Fruit fly (Drosophila melanogaster) whole organism, embryonic: ENCODE data around the gene CG12560.

Experiments
- Abd-B ChIP-seq: fragments of 200-800 bp; sonication (Bioruptor generic); optimal IDR thresholded peaks from 2 replicates; lab custom pipeline; 2018; ENCODE audit warnings: missing biosample characterization, mild to moderate bottlenecking, missing genetic modification characterization, moderate library complexity
- Adf1 ChIP-seq: fragments of 200-800 bp; sonication (Bioruptor generic); IDR thresholded peaks from 2 replicates; pipeline ENCODE4 v1.3.6; 2022; ENCODE audit warnings: missing biosample characterization, missing genetic modification characterization
- Atf6 ChIP-seq: fragments of 200-800 bp; sonication (Bioruptor generic); IDR thresholded peaks from 2 replicates; pipeline ENCODE4 v1.3.6; 2022; ENCODE audit warnings: missing biosample characterization, missing genetic modification characterization
- CG10366 ChIP-seq: fragments of 200-800 bp; sonication (Bioruptor generic); IDR thresholded peaks from 2 replicates; pipeline ENCODE4 v1.3.6; 2022; ENCODE audit warnings: missing biosample characterization, missing genetic modification characterization
- CG10543 ChIP-seq: fragments of 200-800 bp; sonication (Bioruptor generic); optimal IDR thresholded peaks from 3 replicates; lab custom pipeline; 2017; ENCODE audit warnings: missing biosample characterization, mild to moderate bottlenecking, missing genetic modification characterization, moderate library complexity
- CG11093 ChIP-seq: fragments of 200-800 bp; sonication (Bioruptor generic); IDR thresholded peaks from 3 replicates; pipeline ENCODE4 v1.3.6; 2022; ENCODE audit warnings: missing biosample characterization, missing genetic modification characterization
- CG11504 ChIP-seq: fragments of 200-800 bp; sonication (Bioruptor generic); optimal IDR thresholded peaks from 3 replicates; lab custom pipeline; 2019; ENCODE audit warnings: missing biosample characterization, mild to moderate bottlenecking, missing genetic modification characterization, moderate library complexity
- CG12219 ChIP-seq: fragments of 200-800 bp; sonication (Bioruptor generic); optimal IDR thresholded peaks from 3 replicates; lab custom pipeline; 2018; ENCODE audit warnings: missing biosample characterization, mild to moderate bottlenecking, missing genetic modification characterization
- CG14050 ChIP-seq: fragments of 200-800 bp; sonication (Bioruptor generic); IDR thresholded peaks from 3 replicates; pipeline ENCODE4 v1.3.6; 2022; ENCODE audit warnings: missing biosample characterization, missing genetic modification characterization
- CG15269 ChIP-seq: fragments of 200-800 bp; sonication (Bioruptor generic); optimal IDR thresholded peaks from 2 replicates; lab custom pipeline; 2018; ENCODE audit warnings: missing biosample characterization, mild to moderate bottlenecking, missing genetic modification characterization, moderate library complexity
- CG15514 ChIP-seq: fragments of 200-800 bp; sonication (Bioruptor generic); optimal IDR thresholded peaks from 3 replicates; lab custom pipeline; 2017; ENCODE audit warnings: missing biosample characterization, missing genetic modification characterization, mild to moderate bottlenecking, moderate library complexity, missing genetic modification reagents
- CG1647 ChIP-seq: fragments of 200-800 bp; sonication (Bioruptor generic); optimal IDR thresholded peaks from 3 replicates; lab custom pipeline; 2016; ENCODE audit warnings: missing biosample characterization, missing genetic modification characterization
- CG17385 ChIP-seq: fragments of 200-800 bp; sonication (Bioruptor generic); optimal IDR thresholded peaks from 3 replicates; lab custom pipeline; 2018; ENCODE audit warnings: missing biosample characterization, mild to moderate bottlenecking, missing genetic modification characterization
- CG18262 ChIP-seq: fragments of 200-800 bp; optimal IDR thresholded peaks from 3 replicates; lab custom pipeline; 2019; ENCODE audit warnings: missing biosample characterization, mild to moderate bottlenecking, missing genetic modification characterization, moderate library complexity
- CG18476 ChIP-seq: fragments of 200-800 bp; sonication (Bioruptor generic); optimal IDR thresholded peaks from 2 replicates; lab custom pipeline; 2016; ENCODE audit warnings: missing biosample characterization, mild to moderate bottlenecking, missing genetic modification characterization
- CG2199 ChIP-seq: fragments of 200-800 bp; sonication (Bioruptor generic); IDR thresholded peaks from 3 replicates; pipeline ENCODE4 v1.3.6; 2022; ENCODE audit warnings: missing biosample characterization, missing genetic modification characterization
- CG2202 ChIP-seq: fragments of 200-800 bp; sonication (Bioruptor generic); optimal IDR thresholded peaks from 2 replicates; lab custom pipeline; 2018; ENCODE audit warnings: missing biosample characterization, mild to moderate bottlenecking, missing genetic modification characterization
- CG30020 ChIP-seq: fragments of 200-800 bp; optimal IDR thresholded peaks from 2 replicates; lab custom pipeline; 2019; ENCODE audit warnings: missing biosample characterization, mild to moderate bottlenecking, missing genetic modification characterization, moderate library complexity
- CG32767 ChIP-seq: fragments of 200-800 bp; sonication (Bioruptor generic); IDR thresholded peaks from 2 replicates; pipeline ENCODE4 v1.3.6; 2022; ENCODE audit warnings: missing biosample characterization, missing genetic modification characterization
- CG34376 ChIP-seq: fragments of 200-800 bp; sonication (Bioruptor generic); optimal IDR thresholded peaks from 2 replicates; lab custom pipeline; 2018; ENCODE audit warnings: missing biosample characterization, mild to moderate bottlenecking, missing genetic modification characterization
- CG6175 ChIP-seq: fragments of 200-800 bp; sonication (Bioruptor generic); IDR thresholded peaks from 3 replicates; pipeline ENCODE4 v1.3.6; 2022; ENCODE audit warnings: missing biosample characterization, missing genetic modification characterization
- CG7786 ChIP-seq: fragments of 200-800 bp; sonication (Bioruptor generic); optimal IDR thresholded peaks from 2 replicates; lab custom pipeline; 2016; ENCODE audit warnings: missing biosample characterization, missing genetic modification characterization
- CG7987 ChIP-seq: fragments of 200-800 bp; sonication (Bioruptor generic); optimal IDR thresholded peaks from 2 replicates; lab custom pipeline; 2018; ENCODE audit warnings: missing biosample characterization, mild to moderate bottlenecking, missing genetic modification characterization, moderate library complexity
- CG9876 ChIP-seq: fragments of 200-800 bp; sonication (Bioruptor generic); optimal IDR thresholded peaks from 2 replicates; lab custom pipeline; 2016; ENCODE audit warnings: missing biosample characterization, missing genetic modification characterization
- CG9932 ChIP-seq: fragments of 200-800 bp; sonication (Bioruptor generic); IDR thresholded peaks from 2 replicates; pipeline ENCODE4 v1.3.6; 2022; ENCODE audit warnings: missing biosample characterization, missing genetic modification characterization
- Doc3 ChIP-seq: fragments of 200-800 bp; sonication (Bioruptor generic); IDR thresholded peaks from 3 replicates; pipeline ENCODE4 v1.3.6; 2022; ENCODE audit warnings: missing biosample characterization, missing genetic modification characterization; ENCODE audit not compliant: partially characterized antibody
- E2f1 ChIP-seq: fragments of 200-800 bp; sonication (Bioruptor generic); IDR thresholded peaks from 2 replicates; pipeline ENCODE4 v1.3.6; 2022; ENCODE audit warnings: missing biosample characterization, missing genetic modification characterization
- Gug ChIP-seq: fragments of 200-800 bp; sonication (Bioruptor generic); IDR thresholded peaks from 4 replicates; pipeline ENCODE4 v1.3.6; 2022; ENCODE audit warnings: missing biosample characterization, missing genetic modification characterization
- HHEX ChIP-seq: fragments of 200-800 bp; sonication (Bioruptor generic); optimal IDR thresholded peaks from 3 replicates; lab custom pipeline; 2017; ENCODE audit warnings: missing biosample characterization, mild to moderate bottlenecking, missing genetic modification characterization, missing genetic modification reagents
- MBD-R2 ChIP-seq: fragments of 200-800 bp; sonication (Bioruptor generic); IDR thresholded peaks from 2 replicates; pipeline ENCODE4 v1.3.6; 2022; ENCODE audit warnings: missing biosample characterization, missing genetic modification characterization
- Nf-YB ChIP-seq: fragments of 200-800 bp; sonication (Bioruptor generic); optimal IDR thresholded peaks from 3 replicates; lab custom pipeline; 2019; ENCODE audit warnings: missing biosample characterization, mild to moderate bottlenecking, missing genetic modification characterization, moderate library complexity
- Poxn ChIP-seq: fragments of 200-800 bp; sonication (Bioruptor generic); IDR thresholded peaks from 2 replicates; pipeline ENCODE4 v1.3.6; 2022; ENCODE audit warnings: missing biosample characterization, missing genetic modification characterization
- Ptx1 ChIP-seq: fragments of 200-800 bp; sonication (Bioruptor generic); IDR thresholded peaks from 2 replicates; pipeline ENCODE4 v1.3.6; 2022; ENCODE audit warnings: missing biosample characterization, missing genetic modification characterization
- Rx ChIP-seq: fragments of 200-800 bp; sonication (Bioruptor generic); IDR thresholded peaks from 2 replicates; pipeline ENCODE4 v1.3.6; 2022; ENCODE audit warnings: missing biosample characterization, missing genetic modification characterization
- Scr ChIP-seq: fragments of 200-800 bp; sonication (Bioruptor generic); IDR thresholded peaks from 2 replicates; pipeline ENCODE4 v1.3.6; 2022; ENCODE audit warnings: missing biosample characterization, missing genetic modification characterization; ENCODE audit not compliant: partially characterized antibody
- TFAM ChIP-seq: fragments of 200-800 bp; sonication (Bioruptor generic); optimal IDR thresholded peaks from 2 replicates; lab custom pipeline; 2017; ENCODE audit warnings: missing biosample characterization, missing genetic modification characterization, inconsistent platforms
- ash1 ChIP-seq: fragments of 200-800 bp; sonication (Bioruptor generic); optimal IDR thresholded peaks from 2 replicates; lab custom pipeline; 2018; ENCODE audit warnings: missing biosample characterization, mild to moderate bottlenecking, missing genetic modification characterization
- corto ChIP-seq: fragments of 200-800 bp; sonication (Bioruptor generic); optimal IDR thresholded peaks from 2 replicates; lab custom pipeline; 2016; ENCODE audit warnings: missing biosample characterization, mild to moderate bottlenecking, missing genetic modification characterization, moderate library complexity
- dati ChIP-seq: fragments of 200-800 bp; sonication (Bioruptor generic); IDR thresholded peaks from 2 replicates; pipeline ENCODE4 v1.3.6; 2022; ENCODE audit warnings: missing biosample characterization, missing genetic modification characterization
- eve ChIP-seq, 2 experiments: fragments of >200 bp; optimal IDR thresholded peaks; 2 replicates each; lab custom pipeline; 2017; ENCODE audit warnings: missing biosample characterization in 2 of 2, missing genetic modification characterization in 2 of 2
- gcm ChIP-seq: fragments of 200-800 bp; sonication (Bioruptor generic); optimal IDR thresholded peaks from 2 replicates; lab custom pipeline; 2019; ENCODE audit warnings: missing biosample characterization, mild to moderate bottlenecking, missing genetic modification characterization, moderate library complexity
- gsb-n ChIP-seq: fragments of 200-800 bp; sonication (Bioruptor generic); optimal IDR thresholded peaks from 3 replicates; lab custom pipeline; 2018; ENCODE audit warnings: missing biosample characterization, mild to moderate bottlenecking, missing genetic modification characterization
- h ChIP-seq: fragments of >200 bp; optimal IDR thresholded peaks from 2 replicates; lab custom pipeline; 2017
- maf-S ChIP-seq: fragments of 200-800 bp; sonication (Bioruptor generic); optimal IDR thresholded peaks from 2 replicates; lab custom pipeline; 2016; ENCODE audit warnings: missing biosample characterization, missing genetic modification characterization
- org-1 ChIP-seq: fragments of 200-800 bp; sonication (Bioruptor generic); optimal IDR thresholded peaks from 2 replicates; lab custom pipeline; 2017; ENCODE audit warnings: missing biosample characterization, missing genetic modification characterization
- otp ChIP-seq: fragments of 200-800 bp; sonication (Bioruptor generic); IDR thresholded peaks from 3 replicates; pipeline ENCODE4, ENCODE4 v1.3.6; 2022; ENCODE audit warnings: missing biosample characterization, missing genetic modification characterization
- phol ChIP-seq: fragments of 200-800 bp; sonication (Bioruptor generic); optimal IDR thresholded peaks from 3 replicates; lab custom pipeline; 2018; ENCODE audit warnings: missing biosample characterization, mild to moderate bottlenecking, missing genetic modification characterization, moderate library complexity
- row ChIP-seq: fragments of 200-800 bp; sonication (Bioruptor generic); IDR thresholded peaks from 3 replicates; pipeline ENCODE4 v1.3.6; 2022; ENCODE audit warnings: missing biosample characterization, missing genetic modification characterization
- run ChIP-seq: fragments of 200-800 bp; sonication (Bioruptor generic); optimal IDR thresholded peaks from 3 replicates; lab custom pipeline; 2018; ENCODE audit warnings: missing biosample characterization, mild to moderate bottlenecking, missing genetic modification characterization
- tio ChIP-seq: fragments of 200-800 bp; sonication (Bioruptor generic); optimal IDR thresholded peaks from 2 replicates; lab custom pipeline; 2017; ENCODE audit warnings: missing biosample characterization, missing genetic modification characterization, inconsistent platforms
- tup ChIP-seq: fragments of 200-800 bp; sonication (Bioruptor generic); optimal IDR thresholded peaks from 2 replicates; lab custom pipeline; 2016; ENCODE audit warnings: missing biosample characterization, mild to moderate bottlenecking, missing genetic modification characterization, moderate library complexity
- wor ChIP-seq: fragments of 200-800 bp; sonication (Bioruptor generic); IDR thresholded peaks from 2 replicates; pipeline ENCODE4 v1.3.6; 2022; ENCODE audit warnings: missing biosample characterization, missing genetic modification characterization

CG12560 gene

DNA sequence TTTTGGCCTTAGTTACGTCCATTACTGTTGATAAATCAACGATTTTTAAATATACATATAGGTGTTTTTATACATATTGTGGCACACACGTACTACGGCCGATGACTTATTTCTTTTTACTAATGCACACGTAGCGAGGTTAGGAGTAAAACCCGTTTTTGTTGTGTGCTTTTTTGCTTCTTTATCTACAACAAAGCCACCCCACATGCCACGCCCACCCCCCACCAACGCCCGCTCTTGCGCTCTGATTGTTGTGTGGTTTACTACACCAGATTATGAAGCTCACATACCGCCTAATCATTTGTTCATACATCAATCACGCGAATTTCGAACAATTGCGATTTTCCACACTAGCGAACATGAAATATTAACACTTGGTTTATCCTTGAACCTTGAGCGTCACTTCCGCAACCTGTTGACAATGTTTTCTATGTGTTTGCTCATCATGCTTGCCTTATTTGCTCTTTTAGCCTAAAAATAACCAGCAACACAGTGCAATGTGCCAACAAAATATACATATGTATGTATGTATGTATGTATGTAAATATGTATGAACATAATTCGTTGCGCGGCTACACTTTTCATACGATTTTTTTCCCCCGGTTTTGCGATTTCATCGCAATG is 16.1 kb downstream of the CG12560 start (continued):
- TF ChIP-seq Nf-YB (GFP tag; lab: Kevin White, UChicago) (no peak), h (lab: Kevin White, UChicago) (no peak), CG15269 (tag; lab: Kevin White, UChicago) (no peak), Scr (GFP tag; lab: Robert Waterston, UW) (no peak), CG2202 (tag; lab: Kevin White, UChicago) (no peak), row (GFP tag; lab: Robert Waterston, UW) (no peak), Atf6 (GFP tag; lab: Robert Waterston, UW) (no peak), E2f1 (GFP tag; lab: Robert Waterston, UW) (no peak), CG9932 (GFP tag; lab: Robert Waterston, UW) (no peak), CG7987 (GFP tag; lab: Kevin White, UChicago) (no peak), tup (GFP tag; lab: Kevin White, UChicago) (no peak), org-1 (GFP tag; lab: Kevin White, UChicago) (no peak), otp (GFP tag; lab: Robert Waterston, UW) (no peak), CG12219 (GFP tag; lab: Kevin White, UChicago) (peak; percentile 12), Rx (GFP tag; lab: Robert Waterston, UW) (no peak), CG30020 (no peak), Doc3 (GFP tag; lab: Robert Waterston, UW) (no peak), CG11504 (tag; lab: Kevin White, UChicago) (no peak), CG9876 (GFP tag; lab: Kevin White, UChicago) (no peak), CG32767 (GFP tag; lab: Robert Waterston, UW) (no peak), gsb-n (no peak), CG6175 (GFP tag; lab: Robert Waterston, UW) (no peak), CG10366 (no peak), Ptx1 (GFP tag; lab: Robert Waterston, UW) (0 out of 2 replicates have a peak, but pooled peaks have one; percentile 5), phol (tag; lab: Kevin White, UChicago) (no peak), Adf1 (no peak), run (tag; lab: Kevin White, UChicago) (no peak), CG34376 (GFP tag; lab: Kevin White, UChicago) (no peak), gcm (GFP tag; lab: Kevin White, UChicago) (no peak), CG18262 (tag; lab: Kevin White, UChicago) (no peak), Poxn (GFP tag; lab: Robert Waterston, UW) (no peak), CG15514 (no peak), corto (GFP tag; lab: Kevin White, UChicago) (no peak), CG14050 (no peak), Abd-B (GFP tag; lab: Kevin White, UChicago) (no peak), wor (GFP tag; lab: Robert Waterston, UW) (no peak), MBD-R2 (GFP tag; lab: Robert Waterston, UW) (no peak), CG7786 (GFP tag; lab: Kevin White, UChicago) (no peak), tio (no peak), eve (GFP tag; optimal IDR thresholded peaks at IDR 0.05; lab: Kevin White, UChicago) (peak in 1 of 2 experiments; percentile 45), dati (no peak), maf-S (no peak), Gug (no peak), CG2199 (GFP tag; lab: Robert Waterston, UW) (0 out of 3 replicates have a peak, but pooled peaks have one; percentile 6), CG17385 (GFP tag; lab: Kevin White, UChicago) (no peak), ash1 (no peak), CG1647 (no peak), CG11093 (GFP tag; lab: Robert Waterston, UW) (no peak), CG18476 (GFP tag; lab: Kevin White, UChicago) (no peak), TFAM (GFP tag; lab: Kevin White, UChicago) (no peak), HHEX (GFP tag; lab: Kevin White, UChicago) (no peak), CG10543 (GFP tag; lab: Kevin White, UChicago) (peak; percentile 60)
